Fruit fly (Drosophila melanogaster) whole organism, pupa: ENCODE results near the gene Paics.
A peak's percentile ranks its signal among the peaks of the same experiment; 100 is the strongest.

ENCODE experiments used
- CG10348 ChIP-seq: fragments of 200-800 bp; sonication (Bioruptor generic); IDR thresholded peaks from 2 replicates; pipeline ENCODE4 v1.3.6; 2022; ENCODE audit warnings: missing biosample characterization, missing genetic modification characterization
- CG12605 ChIP-seq: fragments of 200-800 bp; sonication (Bioruptor generic); IDR thresholded peaks from 2 replicates; pipeline ENCODE4 v1.3.6; 2022; ENCODE audit warnings: missing biosample characterization, missing genetic modification characterization
- CG13204 ChIP-seq: fragments of 200-800 bp; sonication (Bioruptor generic); optimal IDR thresholded peaks from 2 replicates; lab custom pipeline; 2018; ENCODE audit warnings: missing biosample characterization, mild to moderate bottlenecking, missing genetic modification characterization, moderate library complexity
- CG14655 ChIP-seq: fragments of 200-800 bp; sonication (Bioruptor generic); optimal IDR thresholded peaks from 3 replicates; lab custom pipeline; 2017; ENCODE audit warnings: mild to moderate bottlenecking, missing biosample characterization, missing genetic modification reagents, missing genetic modification characterization
- CG15710 ChIP-seq: fragments of 200-800 bp; sonication (Bioruptor generic); optimal IDR thresholded peaks from 2 replicates; lab custom pipeline; 2018; ENCODE audit warnings: missing biosample characterization, mild to moderate bottlenecking, missing genetic modification characterization, moderate library complexity
- CG17806 ChIP-seq: fragments of 200-800 bp; sonication (Bioruptor generic); optimal IDR thresholded peaks from 2 replicates; lab custom pipeline; 2018; ENCODE audit warnings: missing biosample characterization, mild to moderate bottlenecking, missing genetic modification characterization, moderate library complexity
- CG32121 ChIP-seq: fragments of 200-800 bp; sonication (Bioruptor generic); IDR thresholded peaks from 2 replicates; pipeline ENCODE4 v1.3.6; 2022; ENCODE audit warnings: missing biosample characterization, missing genetic modification characterization
- CG34367 ChIP-seq: fragments of 200-800 bp; sonication (Bioruptor generic); optimal IDR thresholded peaks from 2 replicates; lab custom pipeline; 2018; ENCODE audit warnings: missing biosample characterization, mild to moderate bottlenecking, missing genetic modification characterization
- CG4496 ChIP-seq: fragments of 200-800 bp; sonication (Bioruptor generic); IDR thresholded peaks from 3 replicates; pipeline ENCODE4 v1.3.6; 2022; ENCODE audit warnings: missing biosample characterization, missing genetic modification characterization
- CG8159 ChIP-seq: fragments of 200-800 bp; sonication (Bioruptor generic); optimal IDR thresholded peaks from 3 replicates; lab custom pipeline; 2018; ENCODE audit warnings: missing biosample characterization, mild to moderate bottlenecking, missing genetic modification characterization, moderate library complexity
- CG8301 ChIP-seq: fragments of 200-800 bp; sonication (Bioruptor generic); optimal IDR thresholded peaks from 2 replicates; lab custom pipeline; 2018; ENCODE audit warnings: missing biosample characterization, mild to moderate bottlenecking, missing genetic modification characterization
- CG9948 ChIP-seq: fragments of 200-800 bp; sonication (Bioruptor generic); optimal IDR thresholded peaks from 2 replicates; lab custom pipeline; 2018; ENCODE audit warnings: missing biosample characterization, mild to moderate bottlenecking, missing genetic modification characterization, moderate library complexity
- D1 ChIP-seq: fragments of 200-800 bp; sonication (Bioruptor generic); optimal IDR thresholded peaks from 2 replicates; lab custom pipeline; 2018; ENCODE audit warnings: missing biosample characterization, mild to moderate bottlenecking, missing genetic modification characterization, moderate library complexity
- EcR ChIP-seq: fragments of 200-800 bp; sonication (Bioruptor generic); optimal IDR thresholded peaks from 3 replicates; lab custom pipeline; 2019; ENCODE audit warnings: missing biosample characterization, missing genetic modification characterization, mild to moderate bottlenecking, moderate library complexity, missing genetic modification reagents
- Ets98B ChIP-seq: fragments of 200-800 bp; sonication (Bioruptor generic); IDR thresholded peaks from 2 replicates; pipeline ENCODE4 v1.3.6; 2022; ENCODE audit warnings: missing biosample characterization, missing genetic modification characterization
- Pif1A ChIP-seq: fragments of 200-800 bp; sonication (Bioruptor generic); optimal IDR thresholded peaks from 3 replicates; lab custom pipeline; 2016; ENCODE audit warnings: missing biosample characterization, missing genetic modification characterization
- Pif1B ChIP-seq: fragments of 200-800 bp; sonication (Bioruptor generic); optimal IDR thresholded peaks from 3 replicates; lab custom pipeline; 2016; ENCODE audit warnings: missing biosample characterization, missing genetic modification characterization
- Snoo ChIP-seq: fragments of 200-800 bp; sonication (Bioruptor generic); optimal IDR thresholded peaks from 3 replicates; lab custom pipeline; 2017; ENCODE audit warnings: missing biosample characterization, mild to moderate bottlenecking, missing genetic modification characterization, inconsistent platforms
- fd96Ca ChIP-seq: fragments of 200-800 bp; sonication (Bioruptor generic); IDR thresholded peaks from 3 replicates; pipeline ENCODE4 v1.3.6; 2022; ENCODE audit warnings: missing biosample characterization, missing genetic modification characterization
- gl ChIP-seq: fragments of 200-800 bp; sonication (Bioruptor generic); optimal IDR thresholded peaks from 2 replicates; lab custom pipeline; 2018; ENCODE audit warnings: missing biosample characterization, mild to moderate bottlenecking, missing genetic modification characterization
- rn ChIP-seq: fragments of 200-800 bp; sonication (Bioruptor generic); IDR thresholded peaks from 2 replicates; pipeline ENCODE4 v1.3.6; 2022; ENCODE audit warnings: missing biosample characterization, missing genetic modification characterization

Gene Paics

dm6 chrX:12760466-12761133 is at the start of gene Paics:
Gene Paics (minus strand): TSS chrX:12760617.
- no peak for TF ChIP-seq CG10348 (GFP tag; lab: Robert Waterston, UW)
- TF ChIP-seq gl (tag; lab: Kevin White, UChicago), result peak; percentile 14
- no peak for TF ChIP-seq CG12605
- peak; percentile 42 for TF ChIP-seq CG17806 (tag; lab: Kevin White, UChicago)
- TF ChIP-seq CG15710 (tag; lab: Kevin White, UChicago), result peak; percentile 55
- TF ChIP-seq Ets98B, result peak; percentile 54
- no peak for TF ChIP-seq CG32121 (GFP tag; lab: Robert Waterston, UW)
- TF ChIP-seq Pif1B, result peak; percentile 67
- TF ChIP-seq D1 (tag; lab: Kevin White, UChicago), result no peak
- TF ChIP-seq CG8159 (tag; lab: Kevin White, UChicago), result peak; percentile 61
- peak; percentile 40 for TF ChIP-seq CG8301 (tag; lab: Kevin White, UChicago)
- TF ChIP-seq fd96Ca (GFP tag; lab: Robert Waterston, UW), result peak; percentile 75; the same call in 2 of the 3 replicates
- TF ChIP-seq EcR (GFP tag; lab: Kevin White, UChicago), result peak; percentile 16
- TF ChIP-seq CG4496 (GFP tag; lab: Robert Waterston, UW), result peak; percentile 64
- peak; percentile 72 for TF ChIP-seq Pif1A
- peak; percentile 57 for TF ChIP-seq CG34367
- peak; percentile 49; the same call in 1 of the 2 replicates for TF ChIP-seq rn (GFP tag; lab: Robert Waterston, UW)
- peak; percentile 59 for TF ChIP-seq Snoo (tag; lab: Kevin White, UChicago)
- TF ChIP-seq CG9948 (tag; lab: Kevin White, UChicago), result peak; percentile 50
- TF ChIP-seq CG14655 (GFP tag; lab: Kevin White, UChicago), result peak; percentile 74
- no peak for TF ChIP-seq CG13204 (GFP tag; lab: Kevin White, UChicago)

- TF ChIP-seq CG13204 (GFP tag; lab: Kevin White, UChicago) (no peak), Snoo (tag; lab: Kevin White, UChicago) (no peak), EcR (GFP tag; lab: Kevin White, UChicago) (no peak), CG9948 (tag; lab: Kevin White, UChicago) (no peak), CG14655 (GFP tag; lab: Kevin White, UChicago) (no peak), CG17806 (tag; lab: Kevin White, UChicago) (no peak), fd96Ca (GFP tag; lab: Robert Waterston, UW) (no peak), Ets98B (no peak), CG34367 (no peak), CG10348 (GFP tag; lab: Robert Waterston, UW) (no peak), CG8301 (tag; lab: Kevin White, UChicago) (no peak), CG15710 (tag; lab: Kevin White, UChicago) (no peak), CG32121 (GFP tag; lab: Robert Waterston, UW) (no peak)
- TF ChIP-seq, all 21 proteins: peak for 0
Observed at dm6 chrX:12801357-12801756, 40.9 kb upstream of the Paics start, which contains the start of gene Nep6. Gene Nep6 (plus strand): TSS chrX:12801661.

DNA sequence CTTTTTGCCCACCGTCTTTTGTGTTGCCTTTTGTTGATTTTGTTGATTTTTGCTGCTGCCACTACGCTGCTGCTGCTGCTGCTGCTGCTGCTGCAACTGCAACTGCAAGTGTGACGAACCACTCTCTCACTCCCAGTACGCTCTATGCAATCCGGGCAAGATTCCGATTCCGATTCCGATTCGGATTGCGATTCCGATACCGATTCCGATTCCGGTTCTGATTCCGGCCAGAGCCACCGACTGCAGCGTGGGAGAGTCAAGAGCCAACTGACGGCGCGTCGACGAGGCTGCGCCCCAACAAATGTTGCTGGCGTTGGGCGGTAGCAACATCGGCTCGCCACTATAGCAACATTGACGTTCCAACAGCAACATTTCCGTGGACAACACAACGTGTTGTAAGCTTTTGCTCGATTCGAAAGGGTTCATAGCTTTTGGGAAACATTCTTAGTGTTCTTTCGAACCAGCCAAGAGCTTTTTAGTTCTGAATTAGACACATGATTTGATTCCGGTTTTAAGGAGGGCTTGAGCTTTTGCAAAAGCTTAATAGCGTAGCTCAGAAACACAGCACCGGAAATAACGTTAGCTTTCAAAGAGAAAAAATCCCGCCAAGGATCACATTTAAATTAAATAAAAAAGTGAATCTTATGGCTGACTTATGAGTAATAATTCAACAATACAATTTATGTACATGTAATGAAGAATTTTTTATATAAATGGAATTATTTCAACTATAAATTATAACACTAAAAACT is 24.4 kb upstream of the Paics start, which contains the start of gene CG32647:
Gene CG32647 (minus strand): TSS at position 269 of the 752 bp plus-strand sequence.
- TF ChIP-seq Pif1A, result no peak
- 0 out of 2 replicates have a peak, but pooled peaks have one; percentile 13 for TF ChIP-seq CG12605

dm6 chrX:12777763-12778408 is 17.5 kb upstream of the Paics start:
- no peak for TF ChIP-seq CG12605
- no peak for TF ChIP-seq EcR (GFP tag; lab: Kevin White, UChicago)
- TF ChIP-seq rn (GFP tag; lab: Robert Waterston, UW), result no peak
- TF ChIP-seq CG13204 (GFP tag; lab: Kevin White, UChicago), result no peak
- no peak for TF ChIP-seq Pif1B
- peak; percentile 19 for TF ChIP-seq CG8301 (tag; lab: Kevin White, UChicago)
- TF ChIP-seq Ets98B, result no peak
- no peak for TF ChIP-seq D1 (tag; lab: Kevin White, UChicago)
- TF ChIP-seq CG34367, result no peak
- TF ChIP-seq Snoo (tag; lab: Kevin White, UChicago), result no peak
- no peak for TF ChIP-seq fd96Ca (GFP tag; lab: Robert Waterston, UW)
- no peak for TF ChIP-seq CG9948 (tag; lab: Kevin White, UChicago)
- no peak for TF ChIP-seq CG15710 (tag; lab: Kevin White, UChicago)
- TF ChIP-seq CG4496 (GFP tag; lab: Robert Waterston, UW), result 0 out of 3 replicates have a peak, but pooled peaks have one; percentile 16
- peak; percentile 11 for TF ChIP-seq Pif1A
- TF ChIP-seq CG32121 (GFP tag; lab: Robert Waterston, UW), result peak; percentile 37; the same call in 1 of the 2 replicates
- no peak for TF ChIP-seq gl (tag; lab: Kevin White, UChicago)
- TF ChIP-seq CG14655 (GFP tag; lab: Kevin White, UChicago), result peak; percentile 48
- peak; percentile 50 for TF ChIP-seq CG8159 (tag; lab: Kevin White, UChicago)
- no peak for TF ChIP-seq CG17806 (tag; lab: Kevin White, UChicago)
- TF ChIP-seq CG10348 (GFP tag; lab: Robert Waterston, UW), result no peak

DNA sequence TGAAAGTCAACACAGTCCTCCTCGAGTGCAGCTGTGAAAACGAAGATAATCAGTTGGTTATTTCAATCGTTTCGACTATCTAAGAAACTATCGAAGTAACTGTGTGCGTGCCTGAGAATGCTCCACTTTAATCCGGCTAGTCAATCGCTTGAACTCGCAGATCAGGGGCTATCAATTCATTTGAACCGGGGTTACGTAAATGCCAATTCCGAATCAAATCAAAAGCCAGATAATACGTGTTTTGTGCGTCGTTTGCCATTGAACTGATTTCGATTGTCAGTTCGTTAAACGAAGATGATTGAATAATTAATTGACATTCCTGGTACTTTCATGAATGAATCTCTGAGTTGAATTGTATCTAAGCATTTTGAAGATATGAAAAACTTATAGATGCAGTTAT is 16.8 kb upstream of the Paics start:
- no peak for TF ChIP-seq rn (GFP tag; lab: Robert Waterston, UW)
- no peak for TF ChIP-seq CG9948 (tag; lab: Kevin White, UChicago)
- TF ChIP-seq CG10348 (GFP tag; lab: Robert Waterston, UW), result no peak
- no peak for TF ChIP-seq D1 (tag; lab: Kevin White, UChicago)
- no peak for TF ChIP-seq gl (tag; lab: Kevin White, UChicago)
- no peak for TF ChIP-seq CG8159 (tag; lab: Kevin White, UChicago)
- no peak for TF ChIP-seq fd96Ca (GFP tag; lab: Robert Waterston, UW)
- TF ChIP-seq CG13204 (GFP tag; lab: Kevin White, UChicago), result no peak
- TF ChIP-seq Pif1A, result no peak
- no peak for TF ChIP-seq CG15710 (tag; lab: Kevin White, UChicago)
- TF ChIP-seq Snoo (tag; lab: Kevin White, UChicago), result no peak
